Fruit fly (Drosophila melanogaster): ENCODE measurements around the gene mRpL21.

The mRpL21 gene

DNA sequence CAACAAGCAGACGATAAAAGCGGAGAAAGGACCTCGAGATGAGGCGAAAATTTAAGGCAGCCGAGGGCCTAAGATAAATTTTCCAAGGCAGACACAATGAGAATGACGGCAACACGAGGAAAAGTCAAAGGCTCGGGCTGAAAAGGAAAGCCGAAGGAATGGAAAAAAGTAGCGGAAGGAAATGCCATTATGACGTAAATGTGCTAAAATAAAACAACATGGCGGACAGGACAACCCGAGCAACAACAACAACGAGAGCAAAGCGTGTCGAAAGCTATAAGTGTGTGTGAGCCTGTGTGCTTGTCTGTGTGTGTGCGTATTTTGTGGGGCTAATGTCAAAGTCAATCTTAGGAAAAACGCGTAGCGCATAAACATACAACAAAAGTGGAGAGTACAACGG, 25.4 kb downstream of the mRpL21 start:
- TF ChIP-seq CG10348 (GFP tag; IDR thresholded peaks at IDR 0.05) (no peak), rn (GFP tag; IDR thresholded peaks at IDR 0.05) (no peak), CG15710 (tag; optimal IDR thresholded peaks at IDR 0.05) (no peak), Ets98B (GFP tag; IDR thresholded peaks at IDR 0.05) (no peak), CG4496 (GFP tag; IDR thresholded peaks at IDR 0.05) (no peak), CG8301 (tag; optimal IDR thresholded peaks at IDR 0.05) (no peak), Snoo (tag; optimal IDR thresholded peaks at IDR 0.05) (no peak)

DNA sequence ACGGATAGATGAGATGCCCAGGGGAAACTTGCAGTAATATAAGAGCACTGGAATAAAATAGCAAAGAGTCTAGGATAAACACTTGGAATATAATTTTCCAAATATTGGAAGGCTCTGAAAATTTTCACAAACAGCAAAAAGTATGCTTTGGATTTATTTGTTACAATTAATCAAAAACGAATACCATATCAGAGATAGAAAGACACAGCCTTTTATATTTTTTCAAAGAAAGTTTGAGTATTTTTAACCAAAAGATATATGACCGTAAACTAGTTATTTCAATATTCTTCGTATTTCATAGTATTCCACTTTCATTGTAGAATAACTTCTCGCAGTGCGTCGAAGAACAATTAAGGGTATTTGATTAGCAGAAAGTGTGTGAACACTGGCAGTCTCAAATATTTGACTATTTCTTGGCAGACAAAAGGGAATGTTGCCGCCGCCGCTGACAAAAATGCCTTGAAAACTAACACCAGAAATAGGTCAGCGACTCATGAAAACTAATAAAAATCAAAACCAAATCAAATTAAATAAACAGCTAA, 25.9 kb downstream of the mRpL21 start:
- TF ChIP-seq CG8301 (tag; optimal IDR thresholded peaks at IDR 0.05) (no peak), CG10348 (GFP tag; IDR thresholded peaks at IDR 0.05) (no peak), Pif1A (GFP tag; optimal IDR thresholded peaks at IDR 0.05) (no peak), CG17806 (tag; optimal IDR thresholded peaks at IDR 0.05) (no peak), EcR (GFP tag; optimal IDR thresholded peaks at IDR 0.05) (no peak)

DNA sequence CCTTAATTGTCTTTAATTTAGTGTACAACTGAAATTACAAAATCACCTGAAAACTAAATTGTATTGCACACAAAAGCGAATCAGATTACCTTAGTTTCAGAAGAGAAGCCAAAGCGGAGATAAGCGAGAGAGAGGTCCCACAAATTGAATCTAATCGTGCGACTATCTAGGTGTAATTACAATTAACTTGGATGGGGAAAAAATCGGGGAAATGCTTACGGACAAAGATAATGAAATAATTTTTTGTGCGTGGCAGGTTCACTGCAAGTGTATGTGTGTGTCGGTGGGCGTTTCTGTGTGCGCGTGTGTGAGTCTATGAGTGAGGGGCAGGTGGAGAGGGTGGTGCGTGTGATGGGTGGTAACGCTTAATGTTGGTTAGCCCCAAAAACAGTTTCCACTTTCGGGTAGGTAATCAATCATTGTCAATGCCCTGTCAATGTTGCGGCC, 26.5 kb downstream of the mRpL21 start:
- TF ChIP-seq CG8159 (tag; optimal IDR thresholded peaks at IDR 0.05) (no peak), CG13204 (GFP tag; optimal IDR thresholded peaks at IDR 0.05) (no peak), CG15710 (tag; optimal IDR thresholded peaks at IDR 0.05) (no peak), CG14655 (GFP tag; optimal IDR thresholded peaks at IDR 0.05) (no peak), Pif1A (GFP tag; optimal IDR thresholded peaks at IDR 0.05) (no peak), CG10348 (GFP tag; IDR thresholded peaks at IDR 0.05) (no peak), Ets98B (GFP tag; IDR thresholded peaks at IDR 0.05) (no peak), CG12605 (GFP tag; IDR thresholded peaks at IDR 0.05) (no peak), CG4496 (GFP tag; IDR thresholded peaks at IDR 0.05) (no peak), CG32121 (GFP tag; IDR thresholded peaks at IDR 0.05) (no peak), CG9948 (tag; optimal IDR thresholded peaks at IDR 0.05) (no peak), EcR (GFP tag; optimal IDR thresholded peaks at IDR 0.05) (no peak), CG8301 (tag; optimal IDR thresholded peaks at IDR 0.05) (no peak), D1 (tag; optimal IDR thresholded peaks at IDR 0.05) (no peak), rn (GFP tag; IDR thresholded peaks at IDR 0.05) (no peak), Pif1B (GFP tag; optimal IDR thresholded peaks at IDR 0.05) (no peak), gl (tag; optimal IDR thresholded peaks at IDR 0.05) (no peak), Snoo (tag; optimal IDR thresholded peaks at IDR 0.05) (no peak)

DNA sequence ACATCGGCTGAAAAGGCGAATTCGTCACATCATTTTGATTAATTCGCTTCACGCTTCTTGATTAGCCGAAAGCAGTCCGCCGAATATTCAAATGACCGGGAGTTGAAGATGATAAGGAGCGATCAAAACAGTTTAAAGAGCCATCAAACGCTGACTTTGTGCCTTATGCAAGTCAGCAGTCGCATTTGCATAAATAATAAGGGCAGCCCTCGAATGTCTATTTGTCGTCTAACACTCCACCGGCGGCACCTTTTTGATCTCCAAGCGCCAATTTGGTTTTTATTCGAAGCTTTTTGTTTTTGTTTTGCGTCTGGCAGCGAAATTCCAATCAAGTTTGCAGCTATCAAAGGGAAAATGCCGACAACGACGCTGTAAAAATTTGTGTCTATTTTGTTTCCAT, 29.2 kb downstream of the mRpL21 start:
- TF ChIP-seq Pif1A (GFP tag; optimal IDR thresholded peaks at IDR 0.05) (no peak), CG12605 (GFP tag; IDR thresholded peaks at IDR 0.05) (no peak), rn (GFP tag; IDR thresholded peaks at IDR 0.05) (no peak), CG14655 (GFP tag; optimal IDR thresholded peaks at IDR 0.05) (no peak), D1 (tag; optimal IDR thresholded peaks at IDR 0.05) (no peak), CG34367 (tag; optimal IDR thresholded peaks at IDR 0.05) (no peak), CG8301 (tag; optimal IDR thresholded peaks at IDR 0.05) (no peak), gl (tag; optimal IDR thresholded peaks at IDR 0.05) (no peak), CG10348 (GFP tag; IDR thresholded peaks at IDR 0.05) (no peak), CG15710 (tag; optimal IDR thresholded peaks at IDR 0.05) (no peak), Snoo (tag; optimal IDR thresholded peaks at IDR 0.05) (no peak), CG17806 (tag; optimal IDR thresholded peaks at IDR 0.05) (no peak), CG4496 (GFP tag; IDR thresholded peaks at IDR 0.05) (no peak)

DNA sequence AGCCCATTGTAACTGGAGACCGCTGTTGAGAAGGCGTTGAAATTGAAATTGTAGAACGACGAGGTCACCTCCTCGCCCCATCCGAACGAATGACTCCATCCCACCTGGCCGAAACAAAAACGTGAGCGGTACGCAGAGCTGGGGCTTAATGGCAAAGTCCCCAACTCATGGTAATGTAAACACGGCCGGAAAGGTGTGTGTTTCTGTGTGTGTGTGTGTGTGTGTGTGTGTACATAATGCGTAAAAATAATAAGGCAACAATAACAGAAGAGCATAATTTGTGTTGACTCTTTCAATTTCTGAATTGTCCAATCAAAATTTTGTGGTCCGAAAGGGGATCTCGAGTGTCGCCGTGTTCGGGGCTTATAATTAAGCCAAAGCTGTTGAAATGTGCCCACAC, 33.4 kb downstream of the mRpL21 start:
- TF ChIP-seq D1 (tag; optimal IDR thresholded peaks at IDR 0.05) = no peak
- no peak for TF ChIP-seq CG4496 (GFP tag; IDR thresholded peaks at IDR 0.05)

DNA sequence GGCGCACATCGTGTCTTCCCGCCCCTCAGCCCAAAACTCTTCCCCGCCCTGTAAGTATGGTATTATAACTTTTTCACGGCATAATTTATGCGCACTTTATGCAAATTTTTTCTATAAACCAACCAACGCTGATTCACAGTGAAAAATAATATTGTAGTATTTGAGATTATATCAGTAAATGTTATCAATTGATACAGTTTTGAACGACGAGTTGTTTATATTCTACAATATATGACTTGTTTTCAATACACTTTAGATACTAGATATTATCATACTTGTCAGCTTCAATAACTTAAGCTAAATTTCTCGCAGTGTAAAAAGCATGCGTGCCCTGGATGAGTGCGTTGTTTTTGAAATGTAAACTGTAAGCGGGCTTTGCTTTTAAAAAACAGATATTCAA, 38.5 kb downstream of the mRpL21 start:
- TF ChIP-seq Pif1A (GFP tag; optimal IDR thresholded peaks at IDR 0.05) (no peak), CG12605 (GFP tag; IDR thresholded peaks at IDR 0.05) (no peak), CG8159 (tag; optimal IDR thresholded peaks at IDR 0.05) (no peak), CG15710 (tag; optimal IDR thresholded peaks at IDR 0.05) (no peak), CG10348 (GFP tag; IDR thresholded peaks at IDR 0.05) (no peak), CG32121 (GFP tag; IDR thresholded peaks at IDR 0.05) (no peak), CG14655 (GFP tag; optimal IDR thresholded peaks at IDR 0.05) (peak; percentile 12), CG17806 (tag; optimal IDR thresholded peaks at IDR 0.05) (peak; percentile 19), CG13204 (GFP tag; optimal IDR thresholded peaks at IDR 0.05) (no peak), rn (GFP tag; IDR thresholded peaks at IDR 0.05) (no peak), Snoo (tag; optimal IDR thresholded peaks at IDR 0.05) (no peak), CG34367 (tag; optimal IDR thresholded peaks at IDR 0.05) (no peak), Pif1B (GFP tag; optimal IDR thresholded peaks at IDR 0.05) (no peak), CG9948 (tag; optimal IDR thresholded peaks at IDR 0.05) (peak; percentile 10), CG8301 (tag; optimal IDR thresholded peaks at IDR 0.05) (peak; percentile 23), CG4496 (GFP tag; IDR thresholded peaks at IDR 0.05) (no peak), Ets98B (GFP tag; IDR thresholded peaks at IDR 0.05) (no peak), D1 (tag; optimal IDR thresholded peaks at IDR 0.05) (no peak), fd96Ca (GFP tag; IDR thresholded peaks at IDR 0.05) (no peak), EcR (GFP tag; optimal IDR thresholded peaks at IDR 0.05) (no peak), gl (tag; optimal IDR thresholded peaks at IDR 0.05) (no peak)

DNA sequence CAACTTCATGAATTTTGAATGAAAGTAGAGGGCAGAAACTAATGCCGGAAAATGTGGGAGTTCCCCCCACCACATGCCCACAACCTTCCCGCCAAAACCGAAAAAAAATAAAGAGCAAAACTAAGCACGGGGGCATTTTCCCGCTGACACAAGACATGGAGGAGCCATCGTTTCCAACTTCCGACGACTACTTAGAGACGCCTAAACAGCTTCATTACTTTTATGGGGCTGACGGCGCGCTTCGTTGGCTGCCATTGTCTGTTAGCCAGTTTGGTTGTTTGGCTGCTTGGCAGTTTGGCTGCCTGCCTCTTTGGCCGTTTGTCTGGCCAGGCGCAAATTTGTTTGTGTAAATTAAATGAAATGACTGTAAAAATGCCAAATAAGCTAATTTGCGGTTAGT, 40.6 kb downstream of the mRpL21 start:
- TF ChIP-seq CG8301 (tag; optimal IDR thresholded peaks at IDR 0.05) (no peak), CG34367 (tag; optimal IDR thresholded peaks at IDR 0.05) (no peak), CG4496 (GFP tag; IDR thresholded peaks at IDR 0.05) (no peak), Ets98B (GFP tag; IDR thresholded peaks at IDR 0.05) (no peak), CG15710 (tag; optimal IDR thresholded peaks at IDR 0.05) (no peak), CG9948 (tag; optimal IDR thresholded peaks at IDR 0.05) (no peak), rn (GFP tag; IDR thresholded peaks at IDR 0.05) (no peak), D1 (tag; optimal IDR thresholded peaks at IDR 0.05) (no peak), CG17806 (tag; optimal IDR thresholded peaks at IDR 0.05) (no peak), fd96Ca (GFP tag; IDR thresholded peaks at IDR 0.05) (no peak), CG32121 (GFP tag; IDR thresholded peaks at IDR 0.05) (no peak), Pif1B (GFP tag; optimal IDR thresholded peaks at IDR 0.05) (no peak), Snoo (tag; optimal IDR thresholded peaks at IDR 0.05) (no peak), CG10348 (GFP tag; IDR thresholded peaks at IDR 0.05) (no peak), CG13204 (GFP tag; optimal IDR thresholded peaks at IDR 0.05) (no peak), CG14655 (GFP tag; optimal IDR thresholded peaks at IDR 0.05) (no peak), gl (tag; optimal IDR thresholded peaks at IDR 0.05) (no peak), Pif1A (GFP tag; optimal IDR thresholded peaks at IDR 0.05) (no peak), EcR (GFP tag; optimal IDR thresholded peaks at IDR 0.05) (no peak)
